Fruit fly (Drosophila melanogaster) whole organism, adult: Measurements from ENCODE around the gene CG12024.

Source experiments
- CG33017 ChIP-seq: fragments of 200-800 bp; sonication (Bioruptor generic); optimal IDR thresholded peaks from 2 replicates; lab custom pipeline; 2018; ENCODE audit warnings: missing biosample characterization, mild to moderate bottlenecking, missing genetic modification characterization, moderate library complexity
- CG5204 ChIP-seq: fragments of 200-800 bp; sonication (Bioruptor generic); optimal IDR thresholded peaks from 2 replicates; lab custom pipeline; 2016; ENCODE audit warnings: missing biosample characterization, missing genetic modification characterization
- Clk ChIP-seq: fragments of 200-800 bp; sonication (Bioruptor generic); optimal IDR thresholded peaks from 2 replicates; lab custom pipeline; 2017; ENCODE audit warnings: missing biosample characterization, missing genetic modification characterization
- Hr96 ChIP-seq: fragments of 200-800 bp; sonication (Bioruptor generic); optimal IDR thresholded peaks from 2 replicates; lab custom pipeline; 2016; ENCODE audit warnings: missing biosample characterization, missing genetic modification characterization

- TF ChIP-seq Hr96, result no peak
- TF ChIP-seq Clk (GFP tag; lab: Kevin White, UChicago), result no peak
- no peak for TF ChIP-seq CG5204 (GFP tag; lab: Kevin White, UChicago)
- TF ChIP-seq CG33017 (tag; lab: Kevin White, UChicago), result no peak
Observed at dm6 chr3L:1891914-1892313, 34.9 kb downstream of the CG12024 start.
